Fruit fly (Drosophila melanogaster) whole organism, pupa: ENCODE data around the gene mat.

Experiments used
- CG10348 ChIP-seq: fragments of 200-800 bp; sonication (Bioruptor generic); IDR thresholded peaks from 2 replicates; pipeline ENCODE4 v1.3.6; 2022; ENCODE audit warnings: missing biosample characterization, missing genetic modification characterization
- CG12605 ChIP-seq: fragments of 200-800 bp; sonication (Bioruptor generic); IDR thresholded peaks from 2 replicates; pipeline ENCODE4 v1.3.6; 2022; ENCODE audit warnings: missing biosample characterization, missing genetic modification characterization
- CG13204 ChIP-seq: fragments of 200-800 bp; sonication (Bioruptor generic); optimal IDR thresholded peaks from 2 replicates; lab custom pipeline; 2018; ENCODE audit warnings: missing biosample characterization, mild to moderate bottlenecking, missing genetic modification characterization, moderate library complexity
- CG14655 ChIP-seq: fragments of 200-800 bp; sonication (Bioruptor generic); optimal IDR thresholded peaks from 3 replicates; lab custom pipeline; 2017; ENCODE audit warnings: mild to moderate bottlenecking, missing biosample characterization, missing genetic modification reagents, missing genetic modification characterization
- CG15710 ChIP-seq: fragments of 200-800 bp; sonication (Bioruptor generic); optimal IDR thresholded peaks from 2 replicates; lab custom pipeline; 2018; ENCODE audit warnings: missing biosample characterization, mild to moderate bottlenecking, missing genetic modification characterization, moderate library complexity
- CG17806 ChIP-seq: fragments of 200-800 bp; sonication (Bioruptor generic); optimal IDR thresholded peaks from 2 replicates; lab custom pipeline; 2018; ENCODE audit warnings: missing biosample characterization, mild to moderate bottlenecking, missing genetic modification characterization, moderate library complexity
- CG32121 ChIP-seq: fragments of 200-800 bp; sonication (Bioruptor generic); IDR thresholded peaks from 2 replicates; pipeline ENCODE4 v1.3.6; 2022; ENCODE audit warnings: missing biosample characterization, missing genetic modification characterization
- CG34367 ChIP-seq: fragments of 200-800 bp; sonication (Bioruptor generic); optimal IDR thresholded peaks from 2 replicates; lab custom pipeline; 2018; ENCODE audit warnings: missing biosample characterization, mild to moderate bottlenecking, missing genetic modification characterization
- CG4496 ChIP-seq: fragments of 200-800 bp; sonication (Bioruptor generic); IDR thresholded peaks from 3 replicates; pipeline ENCODE4 v1.3.6; 2022; ENCODE audit warnings: missing biosample characterization, missing genetic modification characterization
- CG8159 ChIP-seq: fragments of 200-800 bp; sonication (Bioruptor generic); optimal IDR thresholded peaks from 3 replicates; lab custom pipeline; 2018; ENCODE audit warnings: missing biosample characterization, mild to moderate bottlenecking, missing genetic modification characterization, moderate library complexity
- CG8301 ChIP-seq: fragments of 200-800 bp; sonication (Bioruptor generic); optimal IDR thresholded peaks from 2 replicates; lab custom pipeline; 2018; ENCODE audit warnings: missing biosample characterization, mild to moderate bottlenecking, missing genetic modification characterization
- CG9948 ChIP-seq: fragments of 200-800 bp; sonication (Bioruptor generic); optimal IDR thresholded peaks from 2 replicates; lab custom pipeline; 2018; ENCODE audit warnings: missing biosample characterization, mild to moderate bottlenecking, missing genetic modification characterization, moderate library complexity
- D1 ChIP-seq: fragments of 200-800 bp; sonication (Bioruptor generic); optimal IDR thresholded peaks from 2 replicates; lab custom pipeline; 2018; ENCODE audit warnings: missing biosample characterization, mild to moderate bottlenecking, missing genetic modification characterization, moderate library complexity
- EcR ChIP-seq: fragments of 200-800 bp; sonication (Bioruptor generic); optimal IDR thresholded peaks from 3 replicates; lab custom pipeline; 2019; ENCODE audit warnings: missing biosample characterization, missing genetic modification characterization, mild to moderate bottlenecking, moderate library complexity, missing genetic modification reagents
- Ets98B ChIP-seq: fragments of 200-800 bp; sonication (Bioruptor generic); IDR thresholded peaks from 2 replicates; pipeline ENCODE4 v1.3.6; 2022; ENCODE audit warnings: missing biosample characterization, missing genetic modification characterization
- Pif1A ChIP-seq: fragments of 200-800 bp; sonication (Bioruptor generic); optimal IDR thresholded peaks from 3 replicates; lab custom pipeline; 2016; ENCODE audit warnings: missing biosample characterization, missing genetic modification characterization
- Pif1B ChIP-seq: fragments of 200-800 bp; sonication (Bioruptor generic); optimal IDR thresholded peaks from 3 replicates; lab custom pipeline; 2016; ENCODE audit warnings: missing biosample characterization, missing genetic modification characterization
- Snoo ChIP-seq: fragments of 200-800 bp; sonication (Bioruptor generic); optimal IDR thresholded peaks from 3 replicates; lab custom pipeline; 2017; ENCODE audit warnings: missing biosample characterization, mild to moderate bottlenecking, missing genetic modification characterization, inconsistent platforms
- fd96Ca ChIP-seq: fragments of 200-800 bp; sonication (Bioruptor generic); IDR thresholded peaks from 3 replicates; pipeline ENCODE4 v1.3.6; 2022; ENCODE audit warnings: missing biosample characterization, missing genetic modification characterization
- gl ChIP-seq: fragments of 200-800 bp; sonication (Bioruptor generic); optimal IDR thresholded peaks from 2 replicates; lab custom pipeline; 2018; ENCODE audit warnings: missing biosample characterization, mild to moderate bottlenecking, missing genetic modification characterization
- rn ChIP-seq: fragments of 200-800 bp; sonication (Bioruptor generic); IDR thresholded peaks from 2 replicates; pipeline ENCODE4 v1.3.6; 2022; ENCODE audit warnings: missing biosample characterization, missing genetic modification characterization

Gene mat

dm6 chr3L:903900-904299 lies 1.2 kb downstream of the mat start:
- TF ChIP-seq CG8159 (no peak), Ets98B (GFP tag; lab: Robert Waterston, UW) (no peak), CG14655 (GFP tag; lab: Kevin White, UChicago) (no peak), EcR (GFP tag; lab: Kevin White, UChicago) (no peak), CG13204 (GFP tag; lab: Kevin White, UChicago) (no peak), CG15710 (tag; lab: Kevin White, UChicago) (no peak), CG4496 (GFP tag; lab: Robert Waterston, UW) (no peak), CG9948 (tag; lab: Kevin White, UChicago) (no peak), CG8301 (no peak), Pif1B (no peak), CG34367 (tag; lab: Kevin White, UChicago) (no peak), rn (GFP tag; lab: Robert Waterston, UW) (no peak)

- peak; percentile 41 for TF ChIP-seq Snoo (tag; lab: Kevin White, UChicago)
- peak; percentile 4 for TF ChIP-seq Pif1A (GFP tag; lab: Kevin White, UChicago)
- peak; percentile 36 for TF ChIP-seq CG9948 (tag; lab: Kevin White, UChicago)
- TF ChIP-seq CG34367 (tag; lab: Kevin White, UChicago), result peak; percentile 48
- no peak for TF ChIP-seq D1 (tag; lab: Kevin White, UChicago)
- peak; percentile 61 for TF ChIP-seq CG15710 (tag; lab: Kevin White, UChicago)
- TF ChIP-seq CG8301, result no peak
- TF ChIP-seq CG12605, result no peak
- no peak for TF ChIP-seq rn (GFP tag; lab: Robert Waterston, UW)
- peak; percentile 71 for TF ChIP-seq CG8159
- TF ChIP-seq CG14655 (GFP tag; lab: Kevin White, UChicago), result peak; percentile 22
- TF ChIP-seq CG17806, result peak; percentile 53
Measured at dm6 chr3L:904364-904763, 1.7 kb downstream of the mat start.

- TF ChIP-seq gl (tag; lab: Kevin White, UChicago) (no peak), CG8159 (peak; percentile 36), CG15710 (tag; lab: Kevin White, UChicago) (peak; percentile 16), CG12605 (no peak), Snoo (tag; lab: Kevin White, UChicago) (peak; percentile 1), Pif1A (GFP tag; lab: Kevin White, UChicago) (no peak)
Measured at dm6 chr3L:904991-905745, 2.5 kb downstream of the mat start.

- TF ChIP-seq CG9948 (tag; lab: Kevin White, UChicago) (peak; percentile 34), CG8159 (peak; percentile 61), Pif1B (no peak), CG15710 (tag; lab: Kevin White, UChicago) (peak; percentile 45), CG14655 (GFP tag; lab: Kevin White, UChicago) (peak; percentile 6), Snoo (tag; lab: Kevin White, UChicago) (peak; percentile 35), fd96Ca (GFP tag; lab: Robert Waterston, UW) (0 out of 3 replicates have a peak, but pooled peaks have one; percentile 20), CG13204 (GFP tag; lab: Kevin White, UChicago) (no peak), CG17806 (peak; percentile 22), CG12605 (no peak), gl (tag; lab: Kevin White, UChicago) (no peak), Pif1A (GFP tag; lab: Kevin White, UChicago) (peak; percentile 21), CG34367 (tag; lab: Kevin White, UChicago) (peak; percentile 12)
Measured at dm6 chr3L:907673-908323, 5.1 kb downstream of the mat start.

- no peak for TF ChIP-seq CG34367 (tag; lab: Kevin White, UChicago)
- TF ChIP-seq CG8159, result peak; percentile 41
- TF ChIP-seq EcR (GFP tag; lab: Kevin White, UChicago), result peak; percentile 21
- TF ChIP-seq, all 21 proteins: peak for 2
Measured at dm6 chr3L:908508-909162, 5.9 kb downstream of the mat start, which contains the start of gene nerfin-1. Gene nerfin-1 (plus strand): TSS chr3L:909112.

- TF ChIP-seq CG8159 (no peak), CG9948 (tag; lab: Kevin White, UChicago) (no peak), CG4496 (GFP tag; lab: Robert Waterston, UW) (no peak), CG34367 (tag; lab: Kevin White, UChicago) (no peak), rn (GFP tag; lab: Robert Waterston, UW) (no peak), Pif1A (GFP tag; lab: Kevin White, UChicago) (no peak), CG8301 (no peak), CG15710 (tag; lab: Kevin White, UChicago) (no peak), CG10348 (no peak), Snoo (tag; lab: Kevin White, UChicago) (no peak), Ets98B (GFP tag; lab: Robert Waterston, UW) (no peak), gl (tag; lab: Kevin White, UChicago) (no peak), CG13204 (GFP tag; lab: Kevin White, UChicago) (no peak), fd96Ca (GFP tag; lab: Robert Waterston, UW) (no peak), EcR (GFP tag; lab: Kevin White, UChicago) (no peak), D1 (tag; lab: Kevin White, UChicago) (no peak), CG14655 (GFP tag; lab: Kevin White, UChicago) (no peak), CG12605 (no peak), CG32121 (GFP tag; lab: Robert Waterston, UW) (no peak)
Measured at dm6 chr3L:912406-913369, 10.0 kb downstream of the mat start.
